Worm (Caenorhabditis elegans): Measurements from ENCODE around the gene lelo-2.

DNA sequence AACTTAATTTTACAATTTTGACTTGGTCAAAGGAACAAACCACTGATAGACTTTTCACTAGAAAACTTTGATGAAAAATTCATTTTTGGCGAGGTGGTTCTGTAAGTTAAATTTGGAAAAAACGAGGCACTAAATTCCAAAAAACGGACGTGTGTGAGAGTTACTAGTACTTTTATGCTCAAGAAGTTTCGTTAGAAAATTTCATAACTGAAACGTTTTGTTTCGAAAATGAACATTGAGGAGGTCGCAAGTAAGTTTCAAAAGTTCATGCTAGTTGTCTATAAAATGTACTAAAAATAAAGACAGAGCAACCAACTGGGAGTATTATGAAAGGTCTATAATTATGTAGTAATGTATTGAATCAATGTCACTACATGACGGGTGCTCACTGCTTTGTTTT lies 35.3 kb downstream of the lelo-2 start, which contains the start of gene pals-17:
- TF ChIP-seq fos-1 (tag; optimal IDR thresholded peaks at IDR 0.05) (no peak), elt-1 (tag; optimal IDR thresholded peaks at IDR 0.05) (no peak), F13H6.1 (tag; optimal IDR thresholded peaks at IDR 0.05) (no peak), unc-55 (GFP tag; optimal IDR thresholded peaks at IDR 0.05) (no peak), nhr-11 (tag; optimal IDR thresholded peaks at IDR 0.05) (no peak), egl-27 (tag; optimal IDR thresholded peaks at IDR 0.05) (no peak), lsy-2 (tag; optimal IDR thresholded peaks at IDR 0.05) (no peak), nhr-12 (tag; optimal IDR thresholded peaks at IDR 0.05) (no peak), ama-1 (optimal IDR thresholded peaks at IDR 0.05) (no peak), nhr-6 (tag; optimal IDR thresholded peaks at IDR 0.05) (no peak), unc-39 (tag; optimal IDR thresholded peaks at IDR 0.05) (no peak), nhr-237 (tag; optimal IDR thresholded peaks at IDR 0.05) (no peak)
